Worm (Caenorhabditis elegans) whole organism, L1 larva: ENCODE results near the gene srbc-54.
A peak's percentile ranks its signal among the peaks of the same experiment; 100 is the strongest.

Experiments used
- C34B4.2 ChIP-seq: sonication (generic microtip); optimal IDR thresholded peaks from 2 replicates; lab custom pipeline; 2017; ENCODE audit warnings: mild to moderate bottlenecking, missing genetic modification characterization, missing compliant biosample characterization
- Y116A8C.19 ChIP-seq: sonication (generic microtip); optimal IDR thresholded peaks from 2 replicates; lab custom pipeline; 2016; ENCODE audit warnings: missing compliant biosample characterization, missing genetic modification characterization, borderline replicate concordance
- alr-1 ChIP-seq: fragments of 200-800 bp; sonication (Bioruptor generic); optimal IDR thresholded peaks from 2 replicates; lab custom pipeline; 2018; ENCODE audit warnings: borderline replicate concordance, mild to moderate bottlenecking, missing genetic modification characterization, missing compliant biosample characterization
- aly-2 ChIP-seq: fragments of 150-350 bp; optimal IDR thresholded peaks from 2 replicates; lab custom pipeline; 2014; ENCODE audit warnings: missing biosample characterization, missing genetic modification characterization
- ama-1 ChIP-seq: fragments of 150-350 bp; optimal IDR thresholded peaks from 2 replicates; lab custom pipeline; 2014
- ceh-63 ChIP-seq: fragments of 200-800 bp; sonication (Bioruptor generic); optimal IDR thresholded peaks from 2 replicates; lab custom pipeline; 2018; ENCODE audit warnings: mild to moderate bottlenecking, missing genetic modification characterization, missing compliant biosample characterization
- ceh-8 ChIP-seq: fragments of 200-800 bp; sonication (Bioruptor generic); optimal IDR thresholded peaks from 2 replicates; lab custom pipeline; 2018; ENCODE audit warnings: mild to moderate bottlenecking, missing genetic modification characterization, moderate library complexity, missing compliant biosample characterization
- ceh-88 ChIP-seq: fragments of 200-800 bp; sonication (Bioruptor generic); IDR thresholded peaks from 2 replicates; pipeline ENCODE4 v1.3.6; 2022; ENCODE audit warnings: missing genetic modification characterization, missing compliant biosample characterization
- ceh-90 ChIP-seq: sonication (generic microtip); optimal IDR thresholded peaks from 2 replicates; lab custom pipeline; 2016; ENCODE audit warnings: missing genetic modification characterization, missing compliant biosample characterization
- ces-1 ChIP-seq: fragments of 150-350 bp; optimal IDR thresholded peaks from 2 replicates; lab custom pipeline; 2014; ENCODE audit warnings: missing biosample characterization, missing genetic modification reagents, missing genetic modification characterization
- dpl-1 ChIP-seq, 3 experiments: fragments of 150-350 bp in 2 of 3; sonication (generic microtip) in 1 of 3; optimal IDR thresholded peaks; 2 replicates each; lab custom pipeline; 2014 to 2017; ENCODE audit warnings: missing biosample characterization in 3 of 3, missing genetic modification characterization in 3 of 3, missing genetic modification reagents in 3 of 3
- dsc-1 ChIP-seq: sonication (generic microtip); optimal IDR thresholded peaks from 2 replicates; lab custom pipeline; 2016; ENCODE audit warnings: mild to moderate bottlenecking, missing genetic modification characterization, missing compliant biosample characterization
- egl-13 ChIP-seq: sonication (generic microtip); optimal IDR thresholded peaks from 2 replicates; lab custom pipeline; 2016; ENCODE audit warnings: missing genotype, missing genetic modification reagents, missing genetic modification characterization, missing compliant biosample characterization
- fkh-10 ChIP-seq: sonication (generic microtip); optimal IDR thresholded peaks from 2 replicates; lab custom pipeline; 2017; ENCODE audit warnings: missing biosample characterization, missing genetic modification reagents, missing genetic modification characterization
- fkh-8 ChIP-seq: sonication (generic microtip); optimal IDR thresholded peaks from 2 replicates; lab custom pipeline; 2016; ENCODE audit warnings: mild to moderate bottlenecking, missing genetic modification characterization, missing compliant biosample characterization
- grh-1 ChIP-seq: fragments of 200-800 bp; sonication (Bioruptor generic); IDR thresholded peaks from 2 replicates; pipeline ENCODE4 v1.3.6; 2022; ENCODE audit warnings: missing genetic modification reagents, missing genetic modification characterization, missing compliant biosample characterization
- hpl-2 ChIP-seq: fragments of 150-350 bp; optimal IDR thresholded peaks from 2 replicates; lab custom pipeline; 2014; ENCODE audit warnings: missing biosample characterization, missing genetic modification reagents, missing genetic modification characterization
- irx-1 ChIP-seq: sonication (generic microtip); optimal IDR thresholded peaks from 2 replicates; lab custom pipeline; 2016; ENCODE audit warnings: missing genetic modification characterization, missing compliant biosample characterization
- isw-1 ChIP-seq: fragments of 200-800 bp; sonication (Bioruptor generic); IDR thresholded peaks from 2 replicates; pipeline ENCODE4 v1.3.6; 2022; ENCODE audit warnings: missing genetic modification characterization, missing compliant biosample characterization
- jun-1 ChIP-seq: fragments of 150-350 bp; optimal IDR thresholded peaks from 2 replicates; lab custom pipeline; 2014; ENCODE audit warnings: missing biosample characterization, missing genetic modification reagents, missing genetic modification characterization
- lin-13 ChIP-seq: fragments of 150-350 bp; optimal IDR thresholded peaks from 2 replicates; lab custom pipeline; 2014; ENCODE audit warnings: missing biosample characterization, missing genetic modification reagents, missing genetic modification characterization
- lin-15B ChIP-seq: fragments of 150-350 bp; sonication (generic microtip); optimal IDR thresholded peaks from 3 replicates; lab custom pipeline; 2014; ENCODE audit warnings: missing biosample characterization, missing genetic modification characterization
- lin-35 ChIP-seq, 2 experiments: fragments of 150-350 bp; optimal IDR thresholded peaks; 2 replicates each; lab custom pipeline; 2014; ENCODE audit warnings: missing biosample characterization in 2 of 2, missing genetic modification characterization in 2 of 2, missing genetic modification reagents in 2 of 2
- lir-3 ChIP-seq: sonication (generic microtip); optimal IDR thresholded peaks from 2 replicates; lab custom pipeline; 2016; ENCODE audit warnings: mild to moderate bottlenecking, missing genetic modification characterization, moderate library complexity, missing compliant biosample characterization; ENCODE audit not compliant: poor library complexity
- lsy-2 ChIP-seq, 2 experiments: fragments of 150-350 bp; optimal IDR thresholded peaks; 2 replicates each; lab custom pipeline; 2014; ENCODE audit warnings: missing biosample characterization in 2 of 2, missing genetic modification characterization in 2 of 2
- mab-9 ChIP-seq: fragments of 200-800 bp; sonication (Bioruptor generic); IDR thresholded peaks from 2 replicates; pipeline ENCODE4 v1.3.6; 2022; ENCODE audit warnings: missing genetic modification reagents, missing genetic modification characterization, missing compliant biosample characterization
- mef-2 ChIP-seq: fragments of 150-350 bp; optimal IDR thresholded peaks from 2 replicates; lab custom pipeline; 2014; ENCODE audit warnings: missing biosample characterization, missing genetic modification characterization
- nhr-19 ChIP-seq: fragments of 200-800 bp; sonication (Bioruptor generic); conservative IDR thresholded peaks from 2 replicates; pipeline ENCODE4 v1.3.6; 2022; ENCODE audit warnings: missing genetic modification characterization, missing compliant biosample characterization
- nhr-237 ChIP-seq: fragments of 150-350 bp; optimal IDR thresholded peaks from 2 replicates; lab custom pipeline; 2014; ENCODE audit warnings: missing biosample characterization, missing genetic modification characterization
- nhr-28 ChIP-seq: fragments of 150-350 bp; optimal IDR thresholded peaks from 2 replicates; lab custom pipeline; 2014; ENCODE audit warnings: missing biosample characterization, missing genetic modification characterization
- nhr-47 ChIP-seq: sonication (generic microtip); optimal IDR thresholded peaks from 2 replicates; lab custom pipeline; 2016; ENCODE audit warnings: mild to moderate bottlenecking, missing genetic modification characterization, moderate library complexity, missing compliant biosample characterization
- nhr-90 ChIP-seq: sonication (generic microtip); optimal IDR thresholded peaks from 2 replicates; lab custom pipeline; 2016; ENCODE audit warnings: mild to moderate bottlenecking, missing genetic modification characterization, missing compliant biosample characterization; ENCODE audit not compliant: poor library complexity
- pax-3 ChIP-seq: fragments of 200-800 bp; sonication (Bioruptor generic); optimal IDR thresholded peaks from 2 replicates; lab custom pipeline; 2018; ENCODE audit warnings: mild to moderate bottlenecking, missing genetic modification characterization, moderate library complexity, missing compliant biosample characterization
- pqm-1 ChIP-seq: sonication (generic microtip); optimal IDR thresholded peaks from 3 replicates; lab custom pipeline; 2017; ENCODE audit warnings: missing biosample characterization, missing genetic modification characterization
- rnt-1 ChIP-seq: sonication (generic microtip); optimal IDR thresholded peaks from 2 replicates; lab custom pipeline; 2016; ENCODE audit warnings: mild to moderate bottlenecking, missing genetic modification characterization, moderate library complexity, missing compliant biosample characterization
- snpc-4 ChIP-seq: fragments of 150-350 bp; optimal IDR thresholded peaks from 2 replicates; lab custom pipeline; 2014; ENCODE audit warnings: missing biosample characterization, missing genetic modification characterization
- snu-23 ChIP-seq: sonication (generic microtip); optimal IDR thresholded peaks from 2 replicates; lab custom pipeline; 2016; ENCODE audit warnings: missing genetic modification characterization, missing compliant biosample characterization
- sox-4 ChIP-seq: sonication (generic microtip); optimal IDR thresholded peaks from 2 replicates; lab custom pipeline; 2016; ENCODE audit warnings: missing genetic modification characterization, missing compliant biosample characterization
- sup-37 ChIP-seq: fragments of 200-800 bp; sonication (Bioruptor generic); optimal IDR thresholded peaks from 2 replicates; lab custom pipeline; 2018; ENCODE audit warnings: mild to moderate bottlenecking, missing genetic modification characterization, missing compliant biosample characterization
- tbx-2 ChIP-seq: sonication (generic microtip); optimal IDR thresholded peaks from 2 replicates; lab custom pipeline; 2016; ENCODE audit warnings: missing genetic modification characterization, missing compliant biosample characterization
- tlp-1 ChIP-seq: fragments of 150-350 bp; optimal IDR thresholded peaks from 2 replicates; lab custom pipeline; 2014; ENCODE audit warnings: missing biosample characterization, missing genetic modification characterization
- unc-130 ChIP-seq: fragments of 150-350 bp; optimal IDR thresholded peaks from 2 replicates; lab custom pipeline; 2017; ENCODE audit warnings: missing biosample characterization, missing genetic modification characterization, inconsistent platforms
- unc-30 ChIP-seq: sonication (generic microtip); optimal IDR thresholded peaks from 2 replicates; lab custom pipeline; 2017; ENCODE audit warnings: missing biosample characterization, missing genetic modification characterization
- unc-86 ChIP-seq: sonication (generic microtip); optimal IDR thresholded peaks from 2 replicates; lab custom pipeline; 2016; ENCODE audit warnings: missing genetic modification characterization, missing compliant biosample characterization
- unc-98 ChIP-seq: fragments of 200-800 bp; sonication (Bioruptor generic); IDR thresholded peaks from 2 replicates; pipeline ENCODE4 v1.3.6; 2022; ENCODE audit warnings: missing genetic modification characterization, missing compliant biosample characterization
- xbp-1 ChIP-seq: sonication (generic microtip); optimal IDR thresholded peaks from 2 replicates; lab custom pipeline; 2016; ENCODE audit warnings: missing genetic modification characterization, missing compliant biosample characterization
- zip-4 ChIP-seq: fragments of 200-800 bp; sonication (Bioruptor generic); optimal IDR thresholded peaks from 2 replicates; lab custom pipeline; 2018; ENCODE audit warnings: mild to moderate bottlenecking, missing genetic modification characterization, moderate library complexity, missing compliant biosample characterization
- ztf-4 ChIP-seq: fragments of 150-350 bp; optimal IDR thresholded peaks from 2 replicates; lab custom pipeline; 2014; ENCODE audit warnings: missing biosample characterization, missing genetic modification characterization

Gene srbc-54

ce11 chrV:15879508-15879907 lies 46.0 kb upstream of the srbc-54 start, which contains the start of gene nhr-84:
nhr-84 (minus strand) TSS chrV:15879608.
- TF ChIP-seq ztf-4 (no peak), aly-2 (tag; lab: Kevin White, UChicago) (no peak), nhr-28 (tag; lab: Kevin White, UChicago) (no peak), nhr-90 (no peak), irx-1 (tag; lab: Kevin White, UChicago) (no peak), pqm-1 (tag; lab: Kevin White, UChicago) (no peak), sup-37 (GFP tag; lab: Kevin White, UChicago) (no peak), lir-3 (tag; lab: Kevin White, UChicago) (no peak), fkh-10 (GFP tag; lab: Kevin White, UChicago) (no peak), snu-23 (no peak)
- TF ChIP-seq, all 84 proteins: peak for 0

- TF ChIP-seq unc-98 (GFP tag; lab: Robert Waterston, UW) (no peak), grh-1 (GFP tag; lab: Robert Waterston, UW) (no peak), xbp-1 (tag; lab: Kevin White, UChicago) (no peak), sup-37 (GFP tag; lab: Kevin White, UChicago) (no peak), hpl-2 (no peak), fkh-8 (tag; lab: Kevin White, UChicago) (no peak), sox-4 (tag; lab: Kevin White, UChicago) (no peak), nhr-90 (no peak), lsy-2 (tag; optimal IDR thresholded peaks at IDR 0.05; lab: Kevin White, UChicago) (no peak), ztf-4 (no peak), dsc-1 (tag; lab: Kevin White, UChicago) (no peak), ama-1 (lab: Kevin White, UChicago) (no peak), lin-13 (no peak), nhr-19 (GFP tag; lab: Robert Waterston, UW) (no peak), snpc-4 (tag; lab: Kevin White, UChicago) (no peak), lin-15B (tag; lab: Kevin White, UChicago) (no peak), nhr-28 (tag; lab: Kevin White, UChicago) (no peak), alr-1 (no peak), unc-130 (no peak), pqm-1 (tag; lab: Kevin White, UChicago) (no peak)
- TF ChIP-seq, all 84 proteins: peak for 0
These were observed 42.8 kb upstream of the srbc-54 start, which contains the start of gene nhr-102 for ce11 chrV:15876308-15876707. nhr-102 (minus strand) TSS chrV:15876408.

ce11 chrV:15873762-15874161 lies 40.2 kb upstream of the srbc-54 start:
- TF ChIP-seq egl-13 (peak; percentile 52), mef-2 (tag; lab: Kevin White, UChicago) (no peak), lin-35 (GFP tag; optimal IDR thresholded peaks at IDR 0.05; lab: Kevin White, UChicago) (peak; percentile 52 to 82), hpl-2 (peak; percentile 13), unc-30 (no peak), unc-86 (peak; percentile 52), nhr-47 (tag; lab: Kevin White, UChicago) (peak; percentile 81), ces-1 (GFP tag; lab: Kevin White, UChicago) (no peak), mab-9 (peak; percentile 42; the same call in 1 of the 2 replicates), jun-1 (tag; lab: Kevin White, UChicago) (no peak), ceh-88 (GFP tag; lab: Robert Waterston, UW) (0 out of 2 replicates have a peak, but pooled peaks have one; percentile 11), nhr-237 (no peak), ceh-63 (GFP tag; lab: Kevin White, UChicago) (peak; percentile 7), sup-37 (GFP tag; lab: Kevin White, UChicago) (peak; percentile 22), xbp-1 (tag; lab: Kevin White, UChicago) (peak; percentile 64), ceh-90 (tag; lab: Kevin White, UChicago) (no peak), pax-3 (tag; lab: Kevin White, UChicago) (peak; percentile 58), Y116A8C.19 (no peak), zip-4 (GFP tag; lab: Kevin White, UChicago) (peak; percentile 18), dpl-1 (GFP tag; optimal IDR thresholded peaks at IDR 0.05; lab: Kevin White, UChicago) (peak; percentile 38 to 64 (median 51)), tbx-2 (tag; lab: Kevin White, UChicago) (peak; percentile 56), ceh-8 (GFP tag; lab: Kevin White, UChicago) (peak; percentile 57), fkh-10 (GFP tag; lab: Kevin White, UChicago) (peak; percentile 34), pqm-1 (tag; lab: Kevin White, UChicago) (no peak), isw-1 (GFP tag; lab: Robert Waterston, UW) (peak; percentile 38), C34B4.2 (no peak), ztf-4 (peak; percentile 8), nhr-19 (GFP tag; lab: Robert Waterston, UW) (peak; percentile 66), rnt-1 (peak; percentile 78), grh-1 (GFP tag; lab: Robert Waterston, UW) (peak; percentile 25; the same call in 1 of the 2 replicates), dsc-1 (tag; lab: Kevin White, UChicago) (peak; percentile 71), tlp-1 (tag; lab: Kevin White, UChicago) (no peak)
